Fruit fly (Drosophila melanogaster) whole organism, prepupa: Measurements from ENCODE around the gene ppk16.
A peak's percentile ranks its signal among the peaks of the same experiment; 100 is the strongest.

Source experiments
- Blimp-1 ChIP-seq: fragments of 200-800 bp; sonication (Bioruptor generic); optimal IDR thresholded peaks from 3 replicates; lab custom pipeline; 2017; ENCODE audit warnings: missing biosample characterization, missing genetic modification characterization, mild to moderate bottlenecking, moderate library complexity, missing genetic modification reagents
- CG10669 ChIP-seq: fragments of 200-800 bp; sonication (Bioruptor generic); optimal IDR thresholded peaks from 3 replicates; lab custom pipeline; 2018; ENCODE audit warnings: missing biosample characterization, mild to moderate bottlenecking, missing genetic modification characterization, moderate library complexity
- CG11294 ChIP-seq: fragments of 200-800 bp; sonication (Bioruptor generic); IDR thresholded peaks from 2 replicates; pipeline ENCODE4 v1.3.6; 2022; ENCODE audit warnings: missing biosample characterization, missing genetic modification characterization
- CG11762 ChIP-seq: fragments of 200-800 bp; sonication (Bioruptor generic); optimal IDR thresholded peaks from 3 replicates; lab custom pipeline; 2016; ENCODE audit warnings: missing biosample characterization, missing genetic modification characterization; ENCODE audit not compliant: insufficient read depth
- CG11902 ChIP-seq: fragments of 200-800 bp; sonication (Bioruptor generic); optimal IDR thresholded peaks from 3 replicates; lab custom pipeline; 2016; ENCODE audit warnings: missing biosample characterization, missing genetic modification characterization
- CG16779 ChIP-seq: fragments of 200-800 bp; sonication (Bioruptor generic); optimal IDR thresholded peaks from 3 replicates; lab custom pipeline; 2017; ENCODE audit warnings: missing biosample characterization, mild to moderate bottlenecking, missing genetic modification characterization
- CG3032 ChIP-seq: fragments of 200-800 bp; optimal IDR thresholded peaks from 2 replicates; lab custom pipeline; 2019; ENCODE audit warnings: missing biosample characterization, mild to moderate bottlenecking, missing genetic modification characterization, moderate library complexity
- CG31627 ChIP-seq: fragments of 200-800 bp; sonication (Bioruptor generic); optimal IDR thresholded peaks from 3 replicates; lab custom pipeline; 2016; ENCODE audit warnings: missing biosample characterization, missing genetic modification characterization
- CG32006 ChIP-seq: fragments of 200-800 bp; sonication (Bioruptor generic); optimal IDR thresholded peaks from 3 replicates; lab custom pipeline; 2017; ENCODE audit warnings: missing biosample characterization, mild to moderate bottlenecking, missing genetic modification characterization
- CG34406 ChIP-seq: fragments of 200-800 bp; sonication (Bioruptor generic); optimal IDR thresholded peaks from 3 replicates; lab custom pipeline; 2016; ENCODE audit warnings: missing biosample characterization, missing genetic modification characterization
- CG3919 ChIP-seq: fragments of 200-800 bp; sonication (Bioruptor generic); optimal IDR thresholded peaks from 3 replicates; lab custom pipeline; 2016; ENCODE audit warnings: missing biosample characterization, missing genetic modification characterization
- CG6163 ChIP-seq: fragments of 200-800 bp; sonication (Bioruptor generic); IDR thresholded peaks from 3 replicates; pipeline ENCODE4 v1.3.6; 2022; ENCODE audit warnings: missing biosample characterization, missing genetic modification characterization
- CG6276 ChIP-seq: fragments of 200-800 bp; sonication (Bioruptor generic); optimal IDR thresholded peaks from 2 replicates; lab custom pipeline; 2017; ENCODE audit warnings: missing biosample characterization, mild to moderate bottlenecking, missing genetic modification characterization
- CG6792 ChIP-seq: fragments of 200-800 bp; sonication (Bioruptor generic); optimal IDR thresholded peaks from 3 replicates; lab custom pipeline; 2016; ENCODE audit warnings: missing biosample characterization, missing genetic modification characterization
- CG6808 ChIP-seq: fragments of 200-800 bp; sonication (Bioruptor generic); optimal IDR thresholded peaks from 3 replicates; lab custom pipeline; 2017; ENCODE audit warnings: missing biosample characterization, missing genetic modification characterization, mild to moderate bottlenecking, moderate library complexity, missing genetic modification reagents
- CG6854 ChIP-seq: fragments of 200-800 bp; sonication (Bioruptor generic); optimal IDR thresholded peaks from 2 replicates; lab custom pipeline; 2017; ENCODE audit warnings: missing biosample characterization, mild to moderate bottlenecking, missing genetic modification characterization
- CG7368 ChIP-seq: fragments of 200-800 bp; sonication (Bioruptor generic); optimal IDR thresholded peaks from 3 replicates; lab custom pipeline; 2016; ENCODE audit warnings: missing biosample characterization, missing genetic modification characterization
- CG8119 ChIP-seq: fragments of 200-800 bp; sonication (Bioruptor generic); IDR thresholded peaks from 3 replicates; pipeline ENCODE4 v1.3.6; 2022; ENCODE audit warnings: missing biosample characterization, missing genetic modification characterization
- CG8319 ChIP-seq: fragments of 200-800 bp; sonication (Bioruptor generic); optimal IDR thresholded peaks from 3 replicates; lab custom pipeline; 2016; ENCODE audit warnings: missing biosample characterization, missing genetic modification characterization
- CG9139 ChIP-seq: fragments of 200-800 bp; sonication (Bioruptor generic); optimal IDR thresholded peaks from 3 replicates; lab custom pipeline; 2017; ENCODE audit warnings: missing biosample characterization, mild to moderate bottlenecking, missing genetic modification characterization
- Eip75B ChIP-seq: fragments of 200-800 bp; sonication (Bioruptor generic); optimal IDR thresholded peaks from 3 replicates; lab custom pipeline; 2016; ENCODE audit warnings: missing biosample characterization, missing genetic modification characterization
- Eip78C ChIP-seq: fragments of 200-800 bp; sonication (Bioruptor generic); peaks from one replicate; lab custom pipeline; 2016; ENCODE audit warnings: missing biosample characterization, missing genetic modification characterization
- Eip93F ChIP-seq: fragments of 200-800 bp; sonication (Bioruptor generic); optimal IDR thresholded peaks from 2 replicates; lab custom pipeline; 2016; ENCODE audit warnings: missing biosample characterization, mild to moderate bottlenecking, missing genetic modification characterization
- Ets21C ChIP-seq: fragments of 200-800 bp; sonication (Bioruptor generic); optimal IDR thresholded peaks from 3 replicates; lab custom pipeline; 2016; ENCODE audit warnings: missing biosample characterization, missing genetic modification characterization
- Gug ChIP-seq: fragments of 200-800 bp; sonication (Bioruptor generic); IDR thresholded peaks from 2 replicates; pipeline ENCODE4 v1.3.6; 2022; ENCODE audit warnings: missing biosample characterization, missing genetic modification characterization
- Hr38 ChIP-seq: sonication (Bioruptor generic); optimal IDR thresholded peaks from 2 replicates; lab custom pipeline; 2016; ENCODE audit warnings: missing biosample characterization, missing genetic modification characterization
- Hr4 ChIP-seq: fragments of 200-800 bp; sonication (Bioruptor generic); optimal IDR thresholded peaks from 3 replicates; lab custom pipeline; 2016; ENCODE audit warnings: missing biosample characterization, missing genetic modification characterization
- Met ChIP-seq: fragments of 200-800 bp; sonication (Bioruptor generic); optimal IDR thresholded peaks from 3 replicates; lab custom pipeline; 2016; ENCODE audit warnings: missing biosample characterization, missing genetic modification characterization
- OdsH ChIP-seq: fragments of 200-800 bp; sonication (Bioruptor generic); optimal IDR thresholded peaks from 3 replicates; lab custom pipeline; 2016; ENCODE audit warnings: missing biosample characterization, missing genetic modification characterization
- Smox ChIP-seq: fragments of 200-800 bp; sonication (Bioruptor generic); optimal IDR thresholded peaks from 3 replicates; lab custom pipeline; 2016; ENCODE audit warnings: missing biosample characterization, missing genetic modification characterization
- Sox102F ChIP-seq: fragments of 200-800 bp; sonication (Bioruptor generic); optimal IDR thresholded peaks from 2 replicates; lab custom pipeline; 2016; ENCODE audit warnings: missing biosample characterization, mild to moderate bottlenecking, missing genetic modification characterization
- Sox14 ChIP-seq: fragments of 200-800 bp; sonication (Bioruptor generic); optimal IDR thresholded peaks from 3 replicates; lab custom pipeline; 2016; ENCODE audit warnings: missing biosample characterization, missing genetic modification characterization
- Sox15 ChIP-seq: fragments of 200-800 bp; sonication (Bioruptor generic); optimal IDR thresholded peaks from 3 replicates; lab custom pipeline; 2016; ENCODE audit warnings: missing biosample characterization, missing genetic modification characterization
- achi ChIP-seq: fragments of 200-800 bp; sonication (Bioruptor generic); optimal IDR thresholded peaks from 3 replicates; lab custom pipeline; 2016; ENCODE audit warnings: missing biosample characterization, missing genetic modification characterization
- dac ChIP-seq: fragments of 200-800 bp; sonication (Bioruptor generic); optimal IDR thresholded peaks from 2 replicates; lab custom pipeline; 2017; ENCODE audit warnings: missing biosample characterization, mild to moderate bottlenecking, missing genetic modification characterization
- eg ChIP-seq: fragments of 200-800 bp; sonication (Bioruptor generic); IDR thresholded peaks from 3 replicates; pipeline ENCODE4 v1.3.6; 2022; ENCODE audit warnings: missing biosample characterization, missing genetic modification characterization
- esn ChIP-seq: fragments of 200-800 bp; sonication (Bioruptor generic); optimal IDR thresholded peaks from 2 replicates; lab custom pipeline; 2016; ENCODE audit warnings: missing biosample characterization, mild to moderate bottlenecking, missing genetic modification characterization, moderate library complexity
- fd59A ChIP-seq: fragments of 200-800 bp; sonication (Bioruptor generic); optimal IDR thresholded peaks from 2 replicates; lab custom pipeline; 2017; ENCODE audit warnings: missing biosample characterization, mild to moderate bottlenecking, missing genetic modification characterization, missing genetic modification reagents
- fd85E ChIP-seq: fragments of 200-800 bp; sonication (Bioruptor generic); optimal IDR thresholded peaks from 3 replicates; lab custom pipeline; 2016; ENCODE audit warnings: missing biosample characterization, missing genetic modification characterization
- fkh ChIP-seq: fragments of 200-800 bp; sonication (Bioruptor generic); optimal IDR thresholded peaks from 3 replicates; lab custom pipeline; 2017; ENCODE audit warnings: missing biosample characterization, mild to moderate bottlenecking, missing genetic modification characterization, moderate library complexity
- lz ChIP-seq: fragments of 200-800 bp; sonication (Bioruptor generic); optimal IDR thresholded peaks from 3 replicates; lab custom pipeline; 2016; ENCODE audit warnings: missing biosample characterization, missing genetic modification characterization
- net ChIP-seq: fragments of 200-800 bp; sonication (Bioruptor generic); optimal IDR thresholded peaks from 3 replicates; lab custom pipeline; 2016; ENCODE audit warnings: missing biosample characterization, missing genetic modification characterization
- salr ChIP-seq, 2 experiments: fragments of 200-800 bp; sonication (Bioruptor generic); optimal IDR thresholded peaks; 3 replicates each; lab custom pipeline; 2016 to 2018; ENCODE audit warnings: missing biosample characterization in 2 of 2, missing genetic modification characterization in 2 of 2, mild to moderate bottlenecking in 1 of 2
- spab ChIP-seq: fragments of 200-800 bp; sonication (Bioruptor generic); optimal IDR thresholded peaks from 2 replicates; lab custom pipeline; 2017; ENCODE audit warnings: missing biosample characterization, mild to moderate bottlenecking, missing genetic modification characterization, missing genetic modification reagents
- ss ChIP-seq, 2 experiments: fragments of 200-800 bp; sonication (Bioruptor generic); optimal IDR thresholded peaks; 2 replicates in 1 of 2; 3 replicates in 1 of 2; lab custom pipeline; 2017 to 2018; ENCODE audit warnings: mild to moderate bottlenecking in 2 of 2, missing biosample characterization in 2 of 2, missing genetic modification characterization in 2 of 2, moderate library complexity in 1 of 2
- svp ChIP-seq: fragments of 200-800 bp; sonication (Bioruptor generic); peaks from one replicate; lab custom pipeline; 2016; ENCODE audit warnings: missing biosample characterization, missing genetic modification characterization
- topi ChIP-seq: fragments of 200-800 bp; sonication (Bioruptor generic); optimal IDR thresholded peaks from 3 replicates; lab custom pipeline; 2016; ENCODE audit warnings: missing biosample characterization, missing genetic modification characterization

Gene ppk16

DNA sequence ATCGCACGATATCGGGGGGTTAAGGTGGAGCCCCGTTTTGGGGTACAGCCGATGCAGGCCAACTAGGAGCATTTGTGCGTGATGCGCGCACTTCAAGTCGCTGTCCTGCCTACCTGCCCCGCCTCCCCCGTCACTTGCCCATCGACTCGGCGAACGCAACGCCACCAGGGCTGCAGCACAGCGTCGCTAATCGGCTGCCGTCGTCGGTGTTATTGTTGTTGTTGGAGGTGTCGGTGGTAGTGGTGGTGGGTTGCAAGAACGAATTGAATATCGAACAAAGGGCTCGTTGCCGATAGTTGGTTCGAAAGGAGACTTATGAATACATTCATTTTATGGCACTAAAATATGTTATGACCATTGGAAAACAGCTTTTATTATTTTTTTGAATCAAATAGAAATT lies 16.0 kb downstream of the ppk16 start (continued):
- TF ChIP-seq esn (GFP tag; lab: Kevin White, UChicago) (peak; percentile 66), CG6854 (GFP tag; lab: Kevin White, UChicago) (peak; percentile 59), CG16779 (tag; lab: Kevin White, UChicago) (no peak), Sox15 (GFP tag; lab: Kevin White, UChicago) (peak; percentile 26), CG34406 (GFP tag; lab: Kevin White, UChicago) (no peak), Hr4 (GFP tag; lab: Kevin White, UChicago) (no peak), CG10669 (no peak), CG6163 (GFP tag; lab: Robert Waterston, UW) (peak; percentile 78), Smox (GFP tag; lab: Kevin White, UChicago) (no peak), ss (GFP tag; optimal IDR thresholded peaks at IDR 0.05; lab: Kevin White, UChicago) (peak in 1 of 2 experiments; percentile 67), lz (GFP tag; lab: Kevin White, UChicago) (peak; percentile 11)
- TF ChIP-seq, all 60 proteins: peak for 27

DNA sequence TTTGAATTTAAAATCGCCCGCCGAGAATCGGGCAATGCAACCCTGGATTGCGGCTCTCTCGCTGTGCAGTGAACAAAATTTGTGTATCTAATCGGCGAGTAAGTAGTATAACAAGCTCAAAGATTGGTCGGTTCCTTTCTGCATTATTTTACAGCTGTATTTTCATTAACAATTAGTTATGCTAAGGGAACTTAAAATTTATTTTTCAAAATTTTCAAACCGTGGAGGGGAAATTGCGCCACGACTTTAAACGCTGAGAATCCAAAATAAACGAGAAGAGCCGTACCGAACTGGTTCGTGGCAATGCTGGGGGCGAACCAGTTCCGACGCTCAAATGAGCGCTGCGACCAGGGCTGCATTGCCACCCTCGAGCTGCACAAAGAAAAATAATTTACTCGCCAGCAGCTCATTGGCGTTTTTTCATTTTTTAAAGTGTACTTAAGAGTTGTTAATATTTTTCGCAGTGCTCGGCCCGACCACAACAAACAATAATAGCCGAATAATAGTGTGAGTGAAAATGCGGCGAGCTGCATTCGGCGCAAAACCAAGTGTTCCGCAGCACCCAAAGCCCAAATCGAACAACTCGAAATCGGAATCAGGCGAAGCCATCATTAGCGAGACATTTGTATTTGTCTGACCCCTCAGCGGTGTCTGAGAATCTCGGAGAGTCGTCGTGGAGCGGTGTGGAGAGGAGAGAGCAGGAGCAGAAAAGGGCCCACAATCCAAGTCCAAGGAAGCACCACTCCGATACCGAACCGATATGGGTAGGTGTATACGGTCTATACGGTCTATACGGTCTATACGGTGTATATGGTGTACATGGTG lies 16.6 kb downstream of the ppk16 start, which contains the start of gene zf30C:
zf30C (plus strand) TSS at position 353 of the 825 bp plus-strand sequence.
- TF ChIP-seq CG10669: peak; percentile 73
- peak; percentile 91 for TF ChIP-seq Eip75B
- TF ChIP-seq CG32006: peak; percentile 85
- peak; percentile 86 for TF ChIP-seq CG8319 (GFP tag; lab: Kevin White, UChicago)
- peak; percentile 94 for TF ChIP-seq CG31627 (GFP tag; lab: Kevin White, UChicago)
- peak; percentile 94 for TF ChIP-seq Sox14 (GFP tag; lab: Kevin White, UChicago)
- TF ChIP-seq CG34406 (GFP tag; lab: Kevin White, UChicago): peak; percentile 74
- peak; percentile 72 for TF ChIP-seq CG11762 (GFP tag; lab: Kevin White, UChicago)
- peak; percentile 86 for TF ChIP-seq CG7368 (GFP tag; lab: Kevin White, UChicago)
- TF ChIP-seq CG6808 (GFP tag; lab: Kevin White, UChicago): peak; percentile 54
- TF ChIP-seq fkh (GFP tag; lab: Kevin White, UChicago): peak; percentile 40
- peak; percentile 80 for TF ChIP-seq Sox15 (GFP tag; lab: Kevin White, UChicago)
- peak; percentile 86 for TF ChIP-seq net (GFP tag; lab: Kevin White, UChicago)
- TF ChIP-seq topi: peak; percentile 88
- TF ChIP-seq CG9139 (GFP tag; lab: Kevin White, UChicago): no peak
- TF ChIP-seq CG11294 (GFP tag; lab: Robert Waterston, UW): peak; percentile 79
- TF ChIP-seq CG6163 (GFP tag; lab: Robert Waterston, UW): peak; percentile 93
- TF ChIP-seq Eip93F (GFP tag; lab: Kevin White, UChicago): peak; percentile 23
- TF ChIP-seq Sox102F (GFP tag; lab: Kevin White, UChicago): peak; percentile 87
- TF ChIP-seq Ets21C (GFP tag; lab: Kevin White, UChicago): peak; percentile 87
- TF ChIP-seq CG16779 (tag; lab: Kevin White, UChicago): peak; percentile 57
- peak; percentile 83 for TF ChIP-seq CG6792 (GFP tag; lab: Kevin White, UChicago)
- peak; percentile 89 for TF ChIP-seq Met (GFP tag; lab: Kevin White, UChicago)
- TF ChIP-seq eg (GFP tag; lab: Robert Waterston, UW): peak; percentile 92
- peak; percentile 67 for TF ChIP-seq CG6276 (GFP tag; lab: Kevin White, UChicago)
- peak; percentile 90 for TF ChIP-seq achi (GFP tag; lab: Kevin White, UChicago)
- peak; percentile 53 for TF ChIP-seq fd85E
- TF ChIP-seq salr (GFP tag; optimal IDR thresholded peaks at IDR 0.05; lab: Kevin White, UChicago): peak; percentile 45 to 83
- TF ChIP-seq dac (GFP tag; lab: Kevin White, UChicago): peak; percentile 81
- peak; percentile 91 for TF ChIP-seq Hr38 (GFP tag; lab: Kevin White, UChicago)
- TF ChIP-seq svp (GFP tag; lab: Kevin White, UChicago): peak; percentile 96
- peak; percentile 92 for TF ChIP-seq lz (GFP tag; lab: Kevin White, UChicago)
- peak; percentile 23 for TF ChIP-seq Blimp-1
- peak; percentile 96 for TF ChIP-seq Eip78C
- TF ChIP-seq CG6854 (GFP tag; lab: Kevin White, UChicago): no peak
- TF ChIP-seq CG3032: peak; percentile 65
- peak; percentile 73 for TF ChIP-seq CG8119
- TF ChIP-seq Gug (GFP tag; lab: Robert Waterston, UW): peak; percentile 67
- TF ChIP-seq fd59A (GFP tag; lab: Kevin White, UChicago): peak; percentile 61
- peak; percentile 90 for TF ChIP-seq OdsH (GFP tag; lab: Kevin White, UChicago)
- peak; percentile 96 for TF ChIP-seq CG3919 (GFP tag; lab: Kevin White, UChicago)
- peak; percentile 57 for TF ChIP-seq spab (GFP tag; lab: Kevin White, UChicago)
- TF ChIP-seq CG11902 (GFP tag; lab: Kevin White, UChicago): peak; percentile 86
